Worm (Caenorhabditis elegans) whole organism, early embryonic: ENCODE measurements around the gene C06E4.8.

Source experiments
- B0310.2 ChIP-seq: sonication (generic microtip); optimal IDR thresholded peaks from 2 replicates; lab custom pipeline; 2016; ENCODE audit warnings: mild to moderate bottlenecking, missing genetic modification characterization, missing compliant biosample characterization
- F13C5.2 ChIP-seq: sonication (generic microtip); optimal IDR thresholded peaks from 2 replicates; lab custom pipeline; 2017; ENCODE audit warnings: mild to moderate bottlenecking, missing genetic modification characterization, inconsistent platforms, missing compliant biosample characterization
- aly-1 ChIP-seq: sonication (generic microtip); optimal IDR thresholded peaks from 2 replicates; lab custom pipeline; 2016; ENCODE audit warnings: missing genetic modification characterization, missing compliant biosample characterization
- ama-1 ChIP-seq: fragments of 150-350 bp; optimal IDR thresholded peaks from 2 replicates; lab custom pipeline; 2014
- ceh-13 ChIP-seq: fragments of 200-800 bp; sonication (Bioruptor generic); optimal IDR thresholded peaks from 2 replicates; lab custom pipeline; 2018; ENCODE audit warnings: mild to moderate bottlenecking, missing genetic modification characterization, missing compliant biosample characterization
- ceh-36 ChIP-seq: sonication (generic microtip); optimal IDR thresholded peaks from 2 replicates; lab custom pipeline; 2016; ENCODE audit warnings: missing genetic modification characterization, inconsistent platforms, missing compliant biosample characterization
- ets-7 ChIP-seq: sonication (generic microtip); optimal IDR thresholded peaks from 2 replicates; lab custom pipeline; 2016; ENCODE audit warnings: missing genotype, missing genetic modification characterization, missing compliant biosample characterization
- flt-1 ChIP-seq: fragments of 200-800 bp; sonication (Bioruptor generic); IDR thresholded peaks from 2 replicates; pipeline ENCODE4 v1.3.6; 2022; ENCODE audit warnings: missing genetic modification characterization, missing compliant biosample characterization
- hmbx-1 ChIP-seq: sonication (generic microtip); optimal IDR thresholded peaks from 2 replicates; lab custom pipeline; 2016; ENCODE audit warnings: mild to moderate bottlenecking, missing genetic modification characterization, missing compliant biosample characterization
- hmg-4 ChIP-seq: fragments of 200-800 bp; sonication (Bioruptor generic); optimal IDR thresholded peaks from 2 replicates; lab custom pipeline; 2018; ENCODE audit warnings: mild to moderate bottlenecking, missing genetic modification characterization, missing compliant biosample characterization
- hnd-1 ChIP-seq: sonication (generic microtip); optimal IDR thresholded peaks from 2 replicates; lab custom pipeline; 2016; ENCODE audit warnings: missing genetic modification characterization, missing compliant biosample characterization
- pes-1 ChIP-seq: fragments of 200-800 bp; sonication (Bioruptor generic); IDR thresholded peaks from 2 replicates; pipeline ENCODE4 v1.3.6; 2022; ENCODE audit warnings: missing genetic modification reagents, missing genetic modification characterization, missing compliant biosample characterization
- scrt-1 ChIP-seq: fragments of 200-800 bp; sonication (Bioruptor generic); IDR thresholded peaks from 2 replicates; pipeline ENCODE4 v1.3.6; 2022; ENCODE audit warnings: missing genetic modification characterization, missing compliant biosample characterization
- sea-1 ChIP-seq: fragments of 200-800 bp; sonication (Bioruptor generic); conservative IDR thresholded peaks from 2 replicates; pipeline ENCODE4 v1.3.6; 2022; ENCODE audit warnings: missing genetic modification characterization, missing compliant biosample characterization
- tbx-11 ChIP-seq: fragments of 200-800 bp; sonication (Bioruptor generic); IDR thresholded peaks from 2 replicates; pipeline ENCODE4 v1.3.6; 2022; ENCODE audit warnings: missing genetic modification characterization, missing compliant biosample characterization
- tbx-37 ChIP-seq: fragments of 200-800 bp; sonication (Bioruptor generic); conservative IDR thresholded peaks from 2 replicates; pipeline ENCODE4 v1.3.6; 2022; ENCODE audit warnings: missing genetic modification reagents, missing genetic modification characterization, missing compliant biosample characterization
- tra-4 ChIP-seq: sonication (generic microtip); optimal IDR thresholded peaks from 2 replicates; lab custom pipeline; 2017; ENCODE audit warnings: missing genetic modification characterization, missing compliant biosample characterization

Gene C06E4.8

ce11 chrIV:7312620-7313194 is 27.0 kb upstream of the C06E4.8 start:
- TF ChIP-seq ets-7 (tag; lab: Kevin White, UChicago), result no peak
- no peak for TF ChIP-seq ama-1
- TF ChIP-seq scrt-1, result no peak
- no peak for TF ChIP-seq hnd-1 (tag; lab: Kevin White, UChicago)
- TF ChIP-seq tbx-37, result no peak
- no peak for TF ChIP-seq F13C5.2
- TF ChIP-seq hmbx-1 (tag; lab: Kevin White, UChicago), result no peak
- no peak for TF ChIP-seq pes-1 (GFP tag; lab: Robert Waterston, UW)
- TF ChIP-seq ceh-13 (GFP tag; lab: Kevin White, UChicago), result no peak
- TF ChIP-seq tra-4 (tag; lab: Kevin White, UChicago), result no peak
- no peak for TF ChIP-seq tbx-11 (GFP tag; lab: Robert Waterston, UW)
- no peak for TF ChIP-seq sea-1 (GFP tag; lab: Robert Waterston, UW)
- no peak for TF ChIP-seq aly-1 (tag; lab: Kevin White, UChicago)
- no peak for TF ChIP-seq ceh-36 (tag; lab: Kevin White, UChicago)
- no peak for TF ChIP-seq B0310.2
- TF ChIP-seq hmg-4 (GFP tag; lab: Kevin White, UChicago), result no peak
- no peak for TF ChIP-seq flt-1

- no peak for TF ChIP-seq ceh-36 (tag; lab: Kevin White, UChicago)
- TF ChIP-seq tbx-37, result no peak
- TF ChIP-seq ama-1, result no peak
- no peak for TF ChIP-seq scrt-1
- no peak for TF ChIP-seq F13C5.2
- no peak for TF ChIP-seq B0310.2
- no peak for TF ChIP-seq hmbx-1 (tag; lab: Kevin White, UChicago)
These were observed 25.2 kb upstream of the C06E4.8 start for ce11 chrIV:7310842-7311241.

- TF ChIP-seq hmg-4 (GFP tag; lab: Kevin White, UChicago) (no peak), pes-1 (GFP tag; lab: Robert Waterston, UW) (no peak), ceh-36 (tag; lab: Kevin White, UChicago) (no peak), F13C5.2 (no peak), B0310.2 (no peak)
These were observed 24.7 kb upstream of the C06E4.8 start, which contains the start of gene grl-4 for ce11 chrIV:7310410-7310809. grl-4 (minus strand) TSS chrIV:7310760.

ce11 chrIV:7309678-7310077 is 24.0 kb upstream of the C06E4.8 start:
- TF ChIP-seq F13C5.2 (no peak), tbx-37 (no peak), tbx-11 (GFP tag; lab: Robert Waterston, UW) (no peak), scrt-1 (no peak), tra-4 (tag; lab: Kevin White, UChicago) (no peak)

- TF ChIP-seq hmbx-1 (tag; lab: Kevin White, UChicago) (no peak), ceh-36 (tag; lab: Kevin White, UChicago) (no peak), aly-1 (tag; lab: Kevin White, UChicago) (no peak), hnd-1 (tag; lab: Kevin White, UChicago) (no peak), hmg-4 (GFP tag; lab: Kevin White, UChicago) (no peak), flt-1 (no peak), B0310.2 (no peak), ama-1 (no peak), sea-1 (GFP tag; lab: Robert Waterston, UW) (no peak), F13C5.2 (no peak), ceh-13 (GFP tag; lab: Kevin White, UChicago) (no peak), tra-4 (tag; lab: Kevin White, UChicago) (no peak), scrt-1 (no peak), ets-7 (tag; lab: Kevin White, UChicago) (no peak), tbx-11 (GFP tag; lab: Robert Waterston, UW) (no peak), pes-1 (GFP tag; lab: Robert Waterston, UW) (no peak), tbx-37 (no peak)
These were observed 23.3 kb upstream of the C06E4.8 start, which contains the start of gene F42C5.6 for ce11 chrIV:7308974-7309373. F42C5.6 (minus strand) TSS chrIV:7309074.

- TF ChIP-seq ceh-13 (GFP tag; lab: Kevin White, UChicago) (no peak), tbx-37 (no peak)
These were observed 19.6 kb upstream of the C06E4.8 start, which contains the start of gene npr-27 for ce11 chrIV:7305325-7305724. npr-27 (plus strand) TSS chrIV:7305625.

ce11 chrIV:7301481-7301880 is 15.8 kb upstream of the C06E4.8 start:
- no peak for TF ChIP-seq hmbx-1 (tag; lab: Kevin White, UChicago)

ce11 chrIV:7294121-7294520 is 8.4 kb upstream of the C06E4.8 start, which contains the start of gene F42C5.5:
F42C5.5 (minus strand) TSS chrIV:7294221.
- no peak for TF ChIP-seq ets-7 (tag; lab: Kevin White, UChicago)
- TF ChIP-seq ceh-13 (GFP tag; lab: Kevin White, UChicago), result no peak
- TF ChIP-seq hmg-4 (GFP tag; lab: Kevin White, UChicago), result no peak
- TF ChIP-seq B0310.2, result no peak
- no peak for TF ChIP-seq hmbx-1 (tag; lab: Kevin White, UChicago)
- TF ChIP-seq scrt-1, result no peak
- TF ChIP-seq F13C5.2, result no peak
- no peak for TF ChIP-seq sea-1 (GFP tag; lab: Robert Waterston, UW)
- TF ChIP-seq aly-1 (tag; lab: Kevin White, UChicago), result no peak
- no peak for TF ChIP-seq pes-1 (GFP tag; lab: Robert Waterston, UW)
- no peak for TF ChIP-seq ama-1
- no peak for TF ChIP-seq tbx-37
- TF ChIP-seq flt-1, result no peak
- no peak for TF ChIP-seq tbx-11 (GFP tag; lab: Robert Waterston, UW)
- no peak for TF ChIP-seq tra-4 (tag; lab: Kevin White, UChicago)
- TF ChIP-seq hnd-1 (tag; lab: Kevin White, UChicago), result no peak
- no peak for TF ChIP-seq ceh-36 (tag; lab: Kevin White, UChicago)
